Fruit fly (Drosophila melanogaster) whole organism, embryonic: ENCODE data around the gene CG14684.

Experiments used
- Awh ChIP-seq: fragments of 200-800 bp; sonication (Bioruptor generic); IDR thresholded peaks from 2 replicates; pipeline ENCODE4, ENCODE4 v1.3.6; 2022; ENCODE audit warnings: missing biosample characterization, missing genetic modification characterization
- BEAF-32 ChIP-seq: fragments of 200-800 bp; sonication (Bioruptor generic); optimal IDR thresholded peaks from 3 replicates; lab custom pipeline; 2017; ENCODE audit warnings: missing biosample characterization, missing genetic modification characterization, mild to moderate bottlenecking, moderate library complexity, missing genetic modification reagents
- Bteb2 ChIP-seq: fragments of 200-800 bp; sonication (Bioruptor generic); optimal IDR thresholded peaks from 2 replicates; lab custom pipeline; 2016; ENCODE audit warnings: missing biosample characterization, missing genetic modification characterization
- CG11456 ChIP-seq: fragments of 200-800 bp; sonication (Bioruptor generic); IDR thresholded peaks from 3 replicates; pipeline ENCODE4 v1.3.6; 2022; ENCODE audit warnings: missing biosample characterization, missing genetic modification characterization
- CG12104 ChIP-seq: fragments of 200-800 bp; sonication (Bioruptor generic); optimal IDR thresholded peaks from 3 replicates; lab custom pipeline; 2016; ENCODE audit warnings: missing biosample characterization, missing genetic modification characterization
- CG12155 ChIP-seq: fragments of 200-800 bp; sonication (Bioruptor generic); optimal IDR thresholded peaks from 3 replicates; lab custom pipeline; 2016; ENCODE audit warnings: missing biosample characterization, missing genetic modification characterization
- CG12769 ChIP-seq: fragments of 200-800 bp; sonication (Bioruptor generic); optimal IDR thresholded peaks from 2 replicates; lab custom pipeline; 2019; ENCODE audit warnings: missing biosample characterization, mild to moderate bottlenecking, missing genetic modification characterization, moderate library complexity
- CG13296 ChIP-seq: fragments of 200-800 bp; sonication (Bioruptor generic); optimal IDR thresholded peaks from 3 replicates; lab custom pipeline; 2018; ENCODE audit warnings: missing biosample characterization, mild to moderate bottlenecking, missing genetic modification characterization
- CG14965 ChIP-seq: fragments of 200-800 bp; sonication (Bioruptor generic); optimal IDR thresholded peaks from 2 replicates; lab custom pipeline; 2016; ENCODE audit warnings: missing biosample characterization, missing genetic modification characterization, borderline replicate concordance
- CG16863 ChIP-seq: fragments of 200-800 bp; sonication (Bioruptor generic); optimal IDR thresholded peaks from 3 replicates; lab custom pipeline; 2016; ENCODE audit warnings: missing biosample characterization, missing genetic modification characterization
- CG17328 ChIP-seq: fragments of 200-800 bp; sonication (Bioruptor generic); IDR thresholded peaks from 2 replicates; pipeline ENCODE4 v1.3.6; 2022; ENCODE audit warnings: missing biosample characterization, missing genetic modification characterization
- CG18262 ChIP-seq: fragments of 200-800 bp; optimal IDR thresholded peaks from 3 replicates; lab custom pipeline; 2019; ENCODE audit warnings: missing biosample characterization, mild to moderate bottlenecking, missing genetic modification characterization, moderate library complexity
- CG31441 ChIP-seq: fragments of 200-800 bp; sonication (Bioruptor generic); IDR thresholded peaks from 2 replicates; pipeline ENCODE4 v1.3.6; 2022; ENCODE audit warnings: missing biosample characterization, missing genetic modification characterization
- CG3726 ChIP-seq: fragments of 200-800 bp; sonication (Bioruptor generic); IDR thresholded peaks from 3 replicates; pipeline ENCODE4, ENCODE4 v1.3.6; 2022; ENCODE audit warnings: missing biosample characterization, missing genetic modification characterization
- CG3847 ChIP-seq: fragments of 200-800 bp; sonication (Bioruptor generic); IDR thresholded peaks from 2 replicates; pipeline ENCODE4 v1.3.6; 2022; ENCODE audit warnings: missing biosample characterization, missing genetic modification characterization
- CG4707 ChIP-seq: fragments of 200-800 bp; sonication (Bioruptor generic); optimal IDR thresholded peaks from 2 replicates; lab custom pipeline; 2018; ENCODE audit warnings: missing biosample characterization, mild to moderate bottlenecking, missing genetic modification characterization, moderate library complexity
- CG5245 ChIP-seq: fragments of 200-800 bp; sonication (Bioruptor generic); optimal IDR thresholded peaks from 3 replicates; lab custom pipeline; 2016; ENCODE audit warnings: missing biosample characterization, missing genetic modification characterization
- CG6254 ChIP-seq: fragments of 200-800 bp; sonication (Bioruptor generic); optimal IDR thresholded peaks from 3 replicates; lab custom pipeline; 2017; ENCODE audit warnings: mild to moderate bottlenecking, missing biosample characterization, missing genetic modification reagents, missing genetic modification characterization
- CG6272 ChIP-seq: fragments of 200-800 bp; sonication (Bioruptor generic); IDR thresholded peaks from 2 replicates; pipeline ENCODE4 v1.3.6; 2022; ENCODE audit warnings: missing biosample characterization, missing genetic modification characterization
- CG7786 ChIP-seq: fragments of 200-800 bp; sonication (Bioruptor generic); optimal IDR thresholded peaks from 2 replicates; lab custom pipeline; 2016; ENCODE audit warnings: missing biosample characterization, missing genetic modification characterization
- CG8944 ChIP-seq: fragments of 200-800 bp; sonication (Bioruptor generic); optimal IDR thresholded peaks from 3 replicates; lab custom pipeline; 2016; ENCODE audit warnings: missing biosample characterization, missing genetic modification characterization
- CG9817 ChIP-seq: fragments of 200-800 bp; sonication (Bioruptor generic); optimal IDR thresholded peaks from 2 replicates; lab custom pipeline; 2018; ENCODE audit warnings: missing biosample characterization, mild to moderate bottlenecking, missing genetic modification characterization, moderate library complexity
- CG9876 ChIP-seq: fragments of 200-800 bp; sonication (Bioruptor generic); optimal IDR thresholded peaks from 2 replicates; lab custom pipeline; 2016; ENCODE audit warnings: missing biosample characterization, missing genetic modification characterization
- CHES-1-like ChIP-seq: fragments of 200-800 bp; sonication (Bioruptor generic); optimal IDR thresholded peaks from 2 replicates; lab custom pipeline; 2016; ENCODE audit warnings: missing biosample characterization, missing genetic modification characterization
- Dip2 ChIP-seq: fragments of 200-800 bp; sonication (Bioruptor generic); IDR thresholded peaks from 2 replicates; pipeline ENCODE4 v1.3.6; 2022; ENCODE audit warnings: missing biosample characterization, missing genetic modification characterization
- Eip74EF ChIP-seq, 2 experiments: fragments of 200-800 bp in 1 of 2; fragments of >200 bp in 1 of 2; sonication (Bioruptor generic) in 1 of 2; optimal IDR thresholded peaks; 2 replicates each; lab custom pipeline; 2017 to 2019; ENCODE audit warnings: missing biosample characterization in 2 of 2, missing genetic modification characterization in 2 of 2, mild to moderate bottlenecking in 1 of 2, moderate library complexity in 1 of 2
- Gug ChIP-seq: fragments of 200-800 bp; sonication (Bioruptor generic); IDR thresholded peaks from 4 replicates; pipeline ENCODE4 v1.3.6; 2022; ENCODE audit warnings: missing biosample characterization, missing genetic modification characterization
- Hey ChIP-seq: fragments of 200-800 bp; sonication (Bioruptor generic); optimal IDR thresholded peaks from 3 replicates; lab custom pipeline; 2018; ENCODE audit warnings: missing biosample characterization, mild to moderate bottlenecking, missing genetic modification characterization
- Lim3 ChIP-seq: fragments of 200-800 bp; sonication (Bioruptor generic); IDR thresholded peaks from 2 replicates; pipeline ENCODE4 v1.3.6; 2022; ENCODE audit warnings: missing biosample characterization, missing genetic modification characterization
- Myb ChIP-seq: fragments of 200-800 bp; sonication (Bioruptor generic); optimal IDR thresholded peaks from 2 replicates; lab custom pipeline; 2016; ENCODE audit warnings: missing biosample characterization, missing genetic modification characterization
- Poxn ChIP-seq: fragments of 200-800 bp; sonication (Bioruptor generic); IDR thresholded peaks from 2 replicates; pipeline ENCODE4 v1.3.6; 2022; ENCODE audit warnings: missing biosample characterization, missing genetic modification characterization
- Tbp ChIP-seq: fragments of >200 bp; optimal IDR thresholded peaks from 2 replicates; lab custom pipeline; 2018; ENCODE audit warnings: missing biosample characterization, missing genetic modification characterization
- abd-A ChIP-seq: fragments of 200-800 bp; sonication (Bioruptor generic); optimal IDR thresholded peaks from 3 replicates; lab custom pipeline; 2019; ENCODE audit warnings: missing biosample characterization, mild to moderate bottlenecking, missing genetic modification characterization, moderate library complexity
- al ChIP-seq: fragments of 200-800 bp; sonication (Bioruptor generic); IDR thresholded peaks from 2 replicates; pipeline ENCODE4 v1.3.6; 2022; ENCODE audit warnings: missing biosample characterization, missing genetic modification characterization
- cato ChIP-seq: fragments of 200-800 bp; sonication (Bioruptor generic); optimal IDR thresholded peaks from 2 replicates; lab custom pipeline; 2016; ENCODE audit warnings: missing biosample characterization, missing genetic modification characterization, borderline replicate concordance
- cg ChIP-seq: fragments of 200-800 bp; sonication (Bioruptor generic); optimal IDR thresholded peaks from 3 replicates; lab custom pipeline; 2019; ENCODE audit warnings: missing biosample characterization, mild to moderate bottlenecking, missing genetic modification characterization, moderate library complexity
- croc ChIP-seq: fragments of 200-800 bp; sonication (Bioruptor generic); conservative IDR thresholded peaks from 3 replicates; pipeline ENCODE4 v1.3.6; 2022; ENCODE audit warnings: missing biosample characterization, missing genetic modification characterization
- da ChIP-seq: fragments of 200-800 bp; sonication (Bioruptor generic); optimal IDR thresholded peaks from 2 replicates; lab custom pipeline; 2016; ENCODE audit warnings: missing biosample characterization, missing genetic modification characterization
- danr ChIP-seq: fragments of 200-800 bp; sonication (Bioruptor generic); IDR thresholded peaks from 2 replicates; pipeline ENCODE4 v1.3.6; 2022; ENCODE audit warnings: missing biosample characterization, missing genetic modification characterization
- dysf ChIP-seq: fragments of 200-800 bp; sonication (Bioruptor generic); IDR thresholded peaks from 3 replicates; pipeline ENCODE4 v1.3.6; 2022; ENCODE audit warnings: missing biosample characterization, missing genetic modification characterization
- emc ChIP-seq: fragments of 200-800 bp; sonication (Bioruptor generic); optimal IDR thresholded peaks from 2 replicates; lab custom pipeline; 2016; ENCODE audit warnings: missing biosample characterization, missing genetic modification characterization
- esg ChIP-seq: fragments of 200-800 bp; sonication (Bioruptor generic); conservative IDR thresholded peaks from 2 replicates; pipeline ENCODE4 v1.3.6; 2022; ENCODE audit warnings: missing biosample characterization, missing genetic modification characterization
- eyg ChIP-seq: fragments of 200-800 bp; sonication (Bioruptor generic); optimal IDR thresholded peaks from 3 replicates; lab custom pipeline; 2016; ENCODE audit warnings: missing biosample characterization, missing genetic modification characterization
- gcm2 ChIP-seq: fragments of 200-800 bp; sonication (Bioruptor generic); optimal IDR thresholded peaks from 2 replicates; lab custom pipeline; 2016; ENCODE audit warnings: missing biosample characterization, missing genetic modification characterization
- ham ChIP-seq: fragments of 200-800 bp; sonication (Bioruptor generic); IDR thresholded peaks from 2 replicates; pipeline ENCODE4 v1.3.6; 2022; ENCODE audit warnings: missing biosample characterization, missing genetic modification characterization
- her ChIP-seq: fragments of 200-800 bp; sonication (Bioruptor generic); optimal IDR thresholded peaks from 2 replicates; lab custom pipeline; 2016; ENCODE audit warnings: missing biosample characterization, missing genetic modification characterization
- jigr1 ChIP-seq: fragments of 200-800 bp; sonication (Bioruptor generic); IDR thresholded peaks from 3 replicates; pipeline ENCODE4 v1.3.6; 2022; ENCODE audit warnings: missing biosample characterization, missing genetic modification characterization
- kah ChIP-seq: fragments of 200-800 bp; sonication (Bioruptor generic); optimal IDR thresholded peaks from 2 replicates; lab custom pipeline; 2018; ENCODE audit warnings: missing biosample characterization, mild to moderate bottlenecking, missing genetic modification characterization
- odd ChIP-seq: fragments of 200-800 bp; sonication (Bioruptor generic); optimal IDR thresholded peaks from 2 replicates; lab custom pipeline; 2017; ENCODE audit warnings: missing biosample characterization, mild to moderate bottlenecking, missing genetic modification characterization
- pros ChIP-seq: fragments of 200-800 bp; sonication (Bioruptor generic); optimal IDR thresholded peaks from 3 replicates; lab custom pipeline; 2019; ENCODE audit warnings: missing biosample characterization, mild to moderate bottlenecking, missing genetic modification characterization, moderate library complexity
- sd ChIP-seq: fragments of 200-800 bp; sonication (Bioruptor generic); optimal IDR thresholded peaks from 3 replicates; lab custom pipeline; 2018; ENCODE audit warnings: missing biosample characterization, mild to moderate bottlenecking, missing genetic modification characterization, moderate library complexity
- shn ChIP-seq: fragments of 200-800 bp; sonication (Bioruptor generic); optimal IDR thresholded peaks from 3 replicates; lab custom pipeline; 2016; ENCODE audit warnings: missing biosample characterization, missing genetic modification characterization

CG14684 gene

DNA sequence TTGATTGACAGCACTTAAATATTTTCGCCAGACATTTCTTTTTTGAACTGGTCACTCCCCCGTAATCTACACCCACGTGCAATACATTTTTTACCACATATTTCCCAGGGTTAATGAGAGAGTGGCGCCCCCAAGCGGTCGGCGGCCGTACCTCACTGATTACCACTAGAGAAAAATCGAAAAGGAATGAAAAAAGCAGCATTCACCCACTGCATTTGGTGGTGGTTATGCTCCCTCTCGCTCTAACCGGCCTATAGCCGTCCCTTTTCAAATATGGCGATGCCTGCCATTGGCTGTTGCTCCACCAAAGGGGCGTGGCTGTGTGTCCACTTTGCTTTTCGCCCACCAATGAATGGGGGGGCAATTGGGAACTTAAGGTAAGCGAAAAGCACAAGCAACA is 41.8 kb upstream of the CG14684 start (continued):
- TF ChIP-seq CG3847 (GFP tag; lab: Robert Waterston, UW) = peak; percentile 50
- TF ChIP-seq CG4707 (GFP tag; lab: Kevin White, UChicago) = peak; percentile 80
- no peak for TF ChIP-seq Tbp (GFP tag; lab: Kevin White, UChicago)
- peak; percentile 71 for TF ChIP-seq CG5245 (GFP tag; lab: Kevin White, UChicago)
- no peak for TF ChIP-seq CG9876 (GFP tag; lab: Kevin White, UChicago)
- TF ChIP-seq croc (GFP tag; lab: Robert Waterston, UW) = peak; percentile 47; the same call in 1 of the 3 replicates
- TF ChIP-seq Gug (GFP tag; lab: Robert Waterston, UW) = no peak
- no peak for TF ChIP-seq cato (GFP tag; lab: Kevin White, UChicago)
- no peak for TF ChIP-seq CG7786 (GFP tag; lab: Kevin White, UChicago)
- peak; percentile 56 for TF ChIP-seq CG12769 (tag; lab: Kevin White, UChicago)
- no peak for TF ChIP-seq Dip2 (GFP tag; lab: Robert Waterston, UW)
- no peak for TF ChIP-seq Eip74EF (GFP tag; optimal IDR thresholded peaks at IDR 0.05; lab: Kevin White, UChicago)
- peak; percentile 60 for TF ChIP-seq CG31441 (GFP tag; lab: Robert Waterston, UW)
- TF ChIP-seq odd (GFP tag; lab: Kevin White, UChicago) = peak; percentile 74
- TF ChIP-seq Lim3 (GFP tag; lab: Robert Waterston, UW) = no peak
- no peak for TF ChIP-seq BEAF-32
- peak; percentile 41; the same call in 1 of the 3 replicates for TF ChIP-seq dysf (GFP tag; lab: Robert Waterston, UW)
- TF ChIP-seq Bteb2 = no peak
- TF ChIP-seq CG14965 = peak; percentile 98
- TF ChIP-seq Myb = no peak
- peak; percentile 40 for TF ChIP-seq shn (GFP tag; lab: Kevin White, UChicago)
- TF ChIP-seq CG12104 (GFP tag; lab: Kevin White, UChicago) = no peak
- TF ChIP-seq her = peak; percentile 17
- no peak for TF ChIP-seq CG3726 (GFP tag; lab: Robert Waterston, UW)
- no peak for TF ChIP-seq CG8944 (GFP tag; lab: Kevin White, UChicago)
- TF ChIP-seq ham (GFP tag; lab: Robert Waterston, UW) = no peak
- peak; percentile 29 for TF ChIP-seq cg
- TF ChIP-seq emc = no peak
- peak; percentile 36 for TF ChIP-seq CG13296 (GFP tag; lab: Kevin White, UChicago)
- TF ChIP-seq abd-A = peak; percentile 86
- peak; percentile 61 for TF ChIP-seq kah (GFP tag; lab: Kevin White, UChicago)
- TF ChIP-seq CG6272 = no peak
- no peak for TF ChIP-seq CG12155 (GFP tag; lab: Kevin White, UChicago)
- TF ChIP-seq pros = peak; percentile 40
- TF ChIP-seq CG16863 (GFP tag; lab: Kevin White, UChicago) = peak; percentile 48
- TF ChIP-seq al = no peak
- peak; percentile 50 for TF ChIP-seq sd
- peak; percentile 14 for TF ChIP-seq CHES-1-like
- TF ChIP-seq da (GFP tag; lab: Kevin White, UChicago) = no peak
- no peak for TF ChIP-seq Hey (tag; lab: Kevin White, UChicago)
- TF ChIP-seq Awh (GFP tag; lab: Robert Waterston, UW) = peak; percentile 79
- no peak for TF ChIP-seq jigr1
- peak; percentile 67; the same call in 2 of the 3 replicates for TF ChIP-seq CG11456 (GFP tag; lab: Robert Waterston, UW)
- peak; percentile 83 for TF ChIP-seq CG6254 (GFP tag; lab: Kevin White, UChicago)
- peak; percentile 15 for TF ChIP-seq eyg (GFP tag; lab: Kevin White, UChicago)
- peak; percentile 65 for TF ChIP-seq CG17328 (GFP tag; lab: Robert Waterston, UW)
- TF ChIP-seq esg = no peak
- peak; percentile 61 for TF ChIP-seq CG18262 (tag; lab: Kevin White, UChicago)
- TF ChIP-seq danr (GFP tag; lab: Robert Waterston, UW) = no peak
- TF ChIP-seq CG9817 (tag; lab: Kevin White, UChicago) = no peak
- TF ChIP-seq Poxn (GFP tag; lab: Robert Waterston, UW) = no peak
- TF ChIP-seq gcm2 (GFP tag; lab: Kevin White, UChicago) = peak; percentile 11
